Fruit fly (Drosophila melanogaster): ENCODE data around the gene galene.

DNA sequence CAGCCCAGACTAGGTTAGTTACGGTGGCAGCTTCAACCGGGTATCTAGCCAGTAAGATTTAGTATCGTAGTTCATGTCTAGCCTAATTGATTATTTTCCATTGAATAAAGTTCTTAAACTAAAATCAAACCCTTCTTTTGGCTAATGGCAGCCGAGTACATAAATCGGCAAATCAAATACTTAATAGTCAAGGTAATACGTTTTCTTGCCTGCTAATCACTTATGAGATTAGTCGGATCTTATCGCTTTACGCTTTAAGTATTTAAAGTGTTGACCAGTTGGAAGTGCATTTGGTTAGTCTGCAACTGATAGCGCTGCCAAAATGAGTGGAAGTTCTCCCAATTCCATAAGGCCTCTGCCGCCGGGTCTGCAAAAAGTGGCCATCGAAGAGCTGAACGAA, 2.9 kb upstream of the galene start, which contains the start of gene CG33965:
- TF ChIP-seq N (GFP tag; optimal IDR thresholded peaks at IDR 0.05) (no peak), GATAd (GFP tag; optimal IDR thresholded peaks at IDR 0.05) (no peak), pan (optimal IDR thresholded peaks at IDR 0.05) (no peak), br (GFP tag; optimal IDR thresholded peaks at IDR 0.05) (no peak)
